Fruit fly (Drosophila melanogaster) whole organism, embryonic: Measurements from ENCODE around the gene Syx4.
A peak's percentile ranks its signal among the peaks of the same experiment; 100 is the strongest.

Source experiments
- Ada2b ChIP-seq: fragments of 200-800 bp; sonication (Bioruptor generic); IDR thresholded peaks from 2 replicates; pipeline ENCODE4 v1.3.6; 2022; ENCODE audit warnings: missing biosample characterization, missing genetic modification characterization
- Bdp1 ChIP-seq: fragments of 200-800 bp; sonication (Bioruptor generic); optimal IDR thresholded peaks from 3 replicates; lab custom pipeline; 2016; ENCODE audit warnings: missing biosample characterization, missing genetic modification characterization
- C15 ChIP-seq: fragments of 200-800 bp; sonication (Bioruptor generic); IDR thresholded peaks from 3 replicates; pipeline ENCODE4 v1.3.6; 2022; ENCODE audit warnings: missing biosample characterization, missing genetic modification characterization
- CG10366 ChIP-seq: fragments of 200-800 bp; sonication (Bioruptor generic); IDR thresholded peaks from 2 replicates; pipeline ENCODE4 v1.3.6; 2022; ENCODE audit warnings: missing biosample characterization, missing genetic modification characterization
- CG11723 ChIP-seq: fragments of 200-800 bp; sonication (Bioruptor generic); optimal IDR thresholded peaks from 2 replicates; lab custom pipeline; 2017; ENCODE audit warnings: missing biosample characterization, mild to moderate bottlenecking, missing genetic modification characterization
- CG14710 ChIP-seq: fragments of 200-800 bp; sonication (Bioruptor generic); optimal IDR thresholded peaks from 3 replicates; lab custom pipeline; 2019; ENCODE audit warnings: missing biosample characterization, mild to moderate bottlenecking, missing genetic modification characterization, moderate library complexity
- CG17328 ChIP-seq: fragments of 200-800 bp; sonication (Bioruptor generic); IDR thresholded peaks from 2 replicates; pipeline ENCODE4 v1.3.6; 2022; ENCODE audit warnings: missing biosample characterization, missing genetic modification characterization
- CG2202 ChIP-seq: fragments of 200-800 bp; sonication (Bioruptor generic); optimal IDR thresholded peaks from 2 replicates; lab custom pipeline; 2018; ENCODE audit warnings: missing biosample characterization, mild to moderate bottlenecking, missing genetic modification characterization
- CG3163 ChIP-seq: fragments of 200-800 bp; sonication (Bioruptor generic); optimal IDR thresholded peaks from 3 replicates; lab custom pipeline; 2016; ENCODE audit warnings: missing biosample characterization, missing genetic modification characterization
- CG34224 ChIP-seq: fragments of 200-800 bp; sonication (Bioruptor generic); IDR thresholded peaks from 3 replicates; pipeline ENCODE4 v1.3.6; 2022; ENCODE audit warnings: missing biosample characterization, missing genetic modification characterization; ENCODE audit not compliant: partially characterized antibody
- CG34422 ChIP-seq: fragments of 200-800 bp; sonication (Bioruptor generic); IDR thresholded peaks from 3 replicates; pipeline ENCODE4 v1.3.6; 2022; ENCODE audit warnings: missing biosample characterization, missing genetic modification characterization
- CG42726 ChIP-seq: fragments of 200-800 bp; sonication (Bioruptor generic); IDR thresholded peaks from 2 replicates; pipeline ENCODE4 v1.3.6; 2022; ENCODE audit warnings: missing biosample characterization, missing genetic modification characterization; ENCODE audit not compliant: partially characterized antibody
- CG4707 ChIP-seq: fragments of 200-800 bp; sonication (Bioruptor generic); optimal IDR thresholded peaks from 2 replicates; lab custom pipeline; 2018; ENCODE audit warnings: missing biosample characterization, mild to moderate bottlenecking, missing genetic modification characterization, moderate library complexity
- CG6683 ChIP-seq: fragments of 200-800 bp; sonication (Bioruptor generic); optimal IDR thresholded peaks from 2 replicates; lab custom pipeline; 2017; ENCODE audit warnings: missing biosample characterization, mild to moderate bottlenecking, missing genetic modification characterization, missing genetic modification reagents
- CG8089 ChIP-seq: fragments of 200-800 bp; sonication (Bioruptor generic); optimal IDR thresholded peaks from 3 replicates; lab custom pipeline; 2016; ENCODE audit warnings: missing biosample characterization, missing genetic modification characterization
- CG8290 ChIP-seq, 3 experiments: fragments of 200-800 bp; sonication (Bioruptor generic); optimal IDR thresholded peaks; 2 replicates each; lab custom pipeline; 2016 to 2019; ENCODE audit warnings: missing biosample characterization in 3 of 3, missing genetic modification characterization in 3 of 3, mild to moderate bottlenecking in 2 of 3, moderate library complexity in 1 of 3
- CG9727 ChIP-seq: fragments of 200-800 bp; sonication (Bioruptor generic); optimal IDR thresholded peaks from 3 replicates; lab custom pipeline; 2017; ENCODE audit warnings: missing biosample characterization, mild to moderate bottlenecking, missing genetic modification characterization
- Drgx ChIP-seq: fragments of 200-800 bp; sonication (Bioruptor generic); IDR thresholded peaks from 2 replicates; pipeline ENCODE4 v1.3.6; 2022; ENCODE audit warnings: missing biosample characterization, missing genetic modification characterization
- Elba2 ChIP-seq: fragments of 200-800 bp; sonication (Bioruptor generic); optimal IDR thresholded peaks from 3 replicates; lab custom pipeline; 2016; ENCODE audit warnings: missing biosample characterization, missing genetic modification characterization
- MTF-1 ChIP-seq: fragments of 200-800 bp; sonication (Bioruptor generic); optimal IDR thresholded peaks from 2 replicates; lab custom pipeline; 2018; ENCODE audit warnings: missing biosample characterization, mild to moderate bottlenecking, missing genetic modification characterization, borderline replicate concordance
- Pdp1 ChIP-seq, 2 experiments: fragments of 200-800 bp; sonication (Bioruptor generic); optimal IDR thresholded peaks; 3 replicates each; lab custom pipeline; 2016; ENCODE audit warnings: missing biosample characterization in 2 of 2, missing genetic modification characterization in 2 of 2, mild to moderate bottlenecking in 1 of 2, moderate library complexity in 1 of 2
- Poxn ChIP-seq: fragments of 200-800 bp; sonication (Bioruptor generic); IDR thresholded peaks from 2 replicates; pipeline ENCODE4 v1.3.6; 2022; ENCODE audit warnings: missing biosample characterization, missing genetic modification characterization
- Ptx1 ChIP-seq: fragments of 200-800 bp; sonication (Bioruptor generic); IDR thresholded peaks from 2 replicates; pipeline ENCODE4 v1.3.6; 2022; ENCODE audit warnings: missing biosample characterization, missing genetic modification characterization
- Side ChIP-seq: fragments of 200-800 bp; sonication (Bioruptor generic); optimal IDR thresholded peaks from 2 replicates; lab custom pipeline; 2016; ENCODE audit warnings: missing biosample characterization, missing genetic modification characterization
- Sox102F ChIP-seq: fragments of 200-800 bp; sonication (Bioruptor generic); optimal IDR thresholded peaks from 2 replicates; lab custom pipeline; 2018; ENCODE audit warnings: missing biosample characterization, mild to moderate bottlenecking, missing genetic modification characterization, moderate library complexity
- Sry-β ChIP-seq: fragments of 200-800 bp; sonication (Bioruptor generic); optimal IDR thresholded peaks from 2 replicates; lab custom pipeline; 2018; ENCODE audit warnings: missing biosample characterization, mild to moderate bottlenecking, missing genetic modification characterization, moderate library complexity
- TFAM ChIP-seq: fragments of 200-800 bp; sonication (Bioruptor generic); optimal IDR thresholded peaks from 2 replicates; lab custom pipeline; 2017; ENCODE audit warnings: missing biosample characterization, missing genetic modification characterization, inconsistent platforms
- Taf1 ChIP-seq: fragments of 200-800 bp; sonication (Bioruptor generic); IDR thresholded peaks from 2 replicates; pipeline ENCODE4 v1.3.6; 2022; ENCODE audit warnings: missing biosample characterization, missing genetic modification characterization
- ap ChIP-seq: fragments of 200-800 bp; sonication (Bioruptor generic); IDR thresholded peaks from 2 replicates; pipeline ENCODE4 v1.3.6; 2022; ENCODE audit warnings: missing biosample characterization, missing genetic modification characterization
- ara ChIP-seq: fragments of 200-800 bp; sonication (Bioruptor generic); IDR thresholded peaks from 2 replicates; pipeline ENCODE4 v1.3.6; 2022; ENCODE audit warnings: missing biosample characterization, missing genetic modification characterization
- ash1 ChIP-seq: fragments of 200-800 bp; sonication (Bioruptor generic); optimal IDR thresholded peaks from 2 replicates; lab custom pipeline; 2018; ENCODE audit warnings: missing biosample characterization, mild to moderate bottlenecking, missing genetic modification characterization
- bcd ChIP-seq: fragments of 200-800 bp; sonication (Bioruptor generic); optimal IDR thresholded peaks from 2 replicates; lab custom pipeline; 2017; ENCODE audit warnings: missing biosample characterization, mild to moderate bottlenecking, missing genetic modification characterization
- caup ChIP-seq: fragments of 200-800 bp; sonication (Bioruptor generic); optimal IDR thresholded peaks from 3 replicates; lab custom pipeline; 2017; ENCODE audit warnings: missing biosample characterization, mild to moderate bottlenecking, missing genetic modification characterization, moderate library complexity; ENCODE audit not compliant: severe bottlenecking
- crp ChIP-seq, 2 experiments: fragments of 200-800 bp; sonication (Bioruptor generic); optimal IDR thresholded peaks; 2 replicates in 1 of 2; 3 replicates in 1 of 2; lab custom pipeline; 2017; ENCODE audit warnings: missing biosample characterization in 2 of 2, missing genetic modification characterization in 2 of 2, mild to moderate bottlenecking in 1 of 2, moderate library complexity in 1 of 2
- ems ChIP-seq: fragments of 200-800 bp; sonication (Bioruptor generic); optimal IDR thresholded peaks from 3 replicates; lab custom pipeline; 2016; ENCODE audit warnings: missing biosample characterization, missing genetic modification characterization
- fd102C ChIP-seq: fragments of 200-800 bp; sonication (Bioruptor generic); optimal IDR thresholded peaks from 2 replicates; lab custom pipeline; 2018; ENCODE audit warnings: missing biosample characterization, mild to moderate bottlenecking, missing genetic modification characterization, moderate library complexity
- gce ChIP-seq: fragments of 200-800 bp; sonication (Bioruptor generic); IDR thresholded peaks from 3 replicates; pipeline ENCODE4 v1.3.6; 2022; ENCODE audit warnings: missing biosample characterization, missing genetic modification characterization
- her ChIP-seq: fragments of 200-800 bp; sonication (Bioruptor generic); optimal IDR thresholded peaks from 2 replicates; lab custom pipeline; 2016; ENCODE audit warnings: missing biosample characterization, missing genetic modification characterization
- kah ChIP-seq: fragments of 200-800 bp; sonication (Bioruptor generic); optimal IDR thresholded peaks from 2 replicates; lab custom pipeline; 2018; ENCODE audit warnings: missing biosample characterization, mild to moderate bottlenecking, missing genetic modification characterization
- knrl ChIP-seq: fragments of 200-800 bp; sonication (Bioruptor generic); IDR thresholded peaks from 3 replicates; pipeline ENCODE4 v1.3.6; 2022; ENCODE audit warnings: missing biosample characterization, missing genetic modification characterization; ENCODE audit not compliant: partially characterized antibody
- lab ChIP-seq: fragments of 200-800 bp; sonication (Bioruptor generic); optimal IDR thresholded peaks from 3 replicates; lab custom pipeline; 2017; ENCODE audit warnings: missing biosample characterization, missing genetic modification characterization, mild to moderate bottlenecking, moderate library complexity, missing genetic modification reagents
- odd ChIP-seq: fragments of 200-800 bp; sonication (Bioruptor generic); optimal IDR thresholded peaks from 2 replicates; lab custom pipeline; 2017; ENCODE audit warnings: missing biosample characterization, mild to moderate bottlenecking, missing genetic modification characterization
- otp ChIP-seq: fragments of 200-800 bp; sonication (Bioruptor generic); IDR thresholded peaks from 3 replicates; pipeline ENCODE4, ENCODE4 v1.3.6; 2022; ENCODE audit warnings: missing biosample characterization, missing genetic modification characterization
- pum ChIP-seq: fragments of 200-800 bp; sonication (Bioruptor generic); optimal IDR thresholded peaks from 2 replicates; lab custom pipeline; 2016; ENCODE audit warnings: missing biosample characterization, missing genetic modification characterization
- sima ChIP-seq: fragments of 200-800 bp; sonication (Bioruptor generic); optimal IDR thresholded peaks from 2 replicates; lab custom pipeline; 2016; ENCODE audit warnings: missing biosample characterization, missing genetic modification characterization
- slou ChIP-seq: fragments of 200-800 bp; sonication (Bioruptor generic); optimal IDR thresholded peaks from 3 replicates; lab custom pipeline; 2016; ENCODE audit warnings: missing biosample characterization, missing genetic modification characterization
- tgo ChIP-seq: fragments of 200-800 bp; sonication (Bioruptor generic); IDR thresholded peaks from 3 replicates; pipeline ENCODE4 v1.3.6; 2022; ENCODE audit warnings: missing biosample characterization, missing genetic modification characterization
- tio ChIP-seq: fragments of 200-800 bp; sonication (Bioruptor generic); optimal IDR thresholded peaks from 2 replicates; lab custom pipeline; 2017; ENCODE audit warnings: missing biosample characterization, missing genetic modification characterization, inconsistent platforms
- trh ChIP-seq: fragments of 200-800 bp; sonication (Bioruptor generic); optimal IDR thresholded peaks from 2 replicates; lab custom pipeline; 2016; ENCODE audit warnings: missing biosample characterization, missing genetic modification characterization
- vnd ChIP-seq: fragments of 200-800 bp; sonication (Bioruptor generic); IDR thresholded peaks from 3 replicates; pipeline ENCODE4 v1.3.6; 2022; ENCODE audit warnings: missing biosample characterization, missing genetic modification characterization; ENCODE audit not compliant: partially characterized antibody

Gene Syx4

DNA sequence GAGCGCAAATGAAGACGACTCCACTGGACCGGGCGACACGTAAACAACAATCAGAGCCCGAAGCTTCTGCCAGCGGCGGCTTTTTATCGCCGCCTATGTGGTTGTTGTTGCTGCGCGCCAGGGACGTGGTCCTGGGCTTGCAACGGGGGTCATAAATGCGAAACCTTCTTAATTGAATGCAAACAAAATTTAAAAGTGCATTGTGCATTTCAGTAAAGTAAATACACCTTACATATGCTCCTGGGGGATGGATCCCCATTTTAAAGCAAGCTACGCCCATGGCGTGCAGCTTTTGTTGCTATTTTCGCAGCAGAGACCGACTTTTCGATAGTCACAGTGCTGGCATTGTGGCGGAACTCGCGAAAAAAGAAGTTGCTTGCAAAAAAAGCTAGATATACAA lies 40.2 kb downstream of the Syx4 start, which contains the start of gene Ugalt (continued):
- TF ChIP-seq sima (GFP tag; lab: Kevin White, UChicago) (peak; percentile 100), CG8290 (GFP tag; optimal IDR thresholded peaks at IDR 0.05; lab: Kevin White, UChicago) (peak; percentile 100), CG8290 (tag; optimal IDR thresholded peaks at IDR 0.05; lab: Kevin White, UChicago) (peak; percentile 98 to 100), Sry-β (no peak), CG2202 (peak; percentile 100), lab (peak; percentile 100), vnd (no peak), ems (GFP tag; lab: Kevin White, UChicago) (peak; percentile 100), CG34422 (GFP tag; lab: Robert Waterston, UW) (peak; percentile 100), Elba2 (peak; percentile 98), CG4707 (GFP tag; lab: Kevin White, UChicago) (peak; percentile 99), otp (GFP tag; lab: Robert Waterston, UW) (peak; percentile 100), gce (peak; percentile 100), slou (GFP tag; lab: Kevin White, UChicago) (peak; percentile 100), Bdp1 (GFP tag; lab: Kevin White, UChicago) (peak; percentile 98), ap (GFP tag; lab: Robert Waterston, UW) (peak; percentile 100), Pdp1 (GFP tag; optimal IDR thresholded peaks at IDR 0.05; lab: Kevin White, UChicago) (peak; percentile 100), caup (GFP tag; lab: Kevin White, UChicago) (peak; percentile 100), C15 (GFP tag; lab: Robert Waterston, UW) (peak; percentile 100), tgo (GFP tag; lab: Robert Waterston, UW) (peak; percentile 100), CG17328 (GFP tag; lab: Robert Waterston, UW) (peak; percentile 100), Poxn (GFP tag; lab: Robert Waterston, UW) (peak; percentile 100), CG8089 (GFP tag; lab: Kevin White, UChicago) (peak; percentile 100), Ada2b (GFP tag; lab: Robert Waterston, UW) (peak; percentile 100), CG6683 (GFP tag; lab: Kevin White, UChicago) (peak; percentile 100), CG14710 (peak; percentile 99), fd102C (GFP tag; lab: Kevin White, UChicago) (peak; percentile 97), Side (peak; percentile 100), odd (GFP tag; lab: Kevin White, UChicago) (peak; percentile 100), ash1 (GFP tag; lab: Kevin White, UChicago) (peak; percentile 100), MTF-1 (peak; percentile 100), TFAM (GFP tag; lab: Kevin White, UChicago) (peak; percentile 98), CG34224 (no peak), CG42726 (GFP tag; lab: Robert Waterston, UW) (peak; percentile 79), bcd (GFP tag; lab: Kevin White, UChicago) (peak; percentile 100), CG3163 (GFP tag; lab: Kevin White, UChicago) (peak; percentile 99), CG10366 (GFP tag; lab: Robert Waterston, UW) (peak; percentile 100), pum (GFP tag; lab: Kevin White, UChicago) (peak; percentile 100), knrl (0 out of 3 replicates have a peak, but pooled peaks have one; percentile 34), CG11723 (peak; percentile 100), trh (GFP tag; lab: Kevin White, UChicago) (peak; percentile 100), tio (GFP tag; lab: Kevin White, UChicago) (peak; percentile 100), Sox102F (GFP tag; lab: Kevin White, UChicago) (peak; percentile 100), kah (GFP tag; lab: Kevin White, UChicago) (peak; percentile 100), Drgx (GFP tag; lab: Robert Waterston, UW) (peak; percentile 100), Taf1 (GFP tag; lab: Robert Waterston, UW) (peak; percentile 100), ara (GFP tag; lab: Robert Waterston, UW) (peak; percentile 100), her (GFP tag; lab: Kevin White, UChicago) (peak; percentile 99), Ptx1 (GFP tag; lab: Robert Waterston, UW) (peak; percentile 100), CG9727 (GFP tag; lab: Kevin White, UChicago) (peak; percentile 100), crp (GFP tag; optimal IDR thresholded peaks at IDR 0.05; lab: Kevin White, UChicago) (peak; percentile 63 to 84)
